Worm (Caenorhabditis elegans): ENCODE results near the gene F55G7.5.

F55G7.5 gene

ce11 chrX:11957246-11957645 lies 18.5 kb upstream of the F55G7.5 start, which contains the start of gene T08D10.5:
T08D10.5 (plus strand) TSS chrX:11957546.
- no peak for TF ChIP-seq klf-2 (GFP tag; conservative IDR thresholded peaks at IDR 0.05)
- no peak for TF ChIP-seq tab-1 (GFP tag; IDR thresholded peaks at IDR 0.05)
- TF ChIP-seq cog-1 (tag; optimal IDR thresholded peaks at IDR 0.05): no peak
- no peak for TF ChIP-seq ztf-29 (GFP tag; IDR thresholded peaks at IDR 0.05)
- TF ChIP-seq med-1 (GFP tag; optimal IDR thresholded peaks at IDR 0.05; ENCODE audit: insufficient read depth): no peak
- TF ChIP-seq T22C8.4 (GFP tag; IDR thresholded peaks at IDR 0.05): no peak
- no peak for TF ChIP-seq ztf-23 (GFP tag; IDR thresholded peaks at IDR 0.05)
- no peak for TF ChIP-seq flt-1 (GFP tag; IDR thresholded peaks at IDR 0.05)
- TF ChIP-seq ref-1 (GFP tag; conservative IDR thresholded peaks at IDR 0.05): no peak

- no peak for TF ChIP-seq T22C8.4 (GFP tag; IDR thresholded peaks at IDR 0.05)
- no peak for TF ChIP-seq ztf-23 (GFP tag; IDR thresholded peaks at IDR 0.05)
- no peak for TF ChIP-seq ztf-29 (GFP tag; IDR thresholded peaks at IDR 0.05)
- no peak for TF ChIP-seq cog-1 (tag; optimal IDR thresholded peaks at IDR 0.05)
- TF ChIP-seq ref-1 (GFP tag; conservative IDR thresholded peaks at IDR 0.05): no peak
- TF ChIP-seq flt-1 (GFP tag; IDR thresholded peaks at IDR 0.05): no peak
- no peak for TF ChIP-seq klf-2 (GFP tag; conservative IDR thresholded peaks at IDR 0.05)
- TF ChIP-seq med-1 (GFP tag; optimal IDR thresholded peaks at IDR 0.05; ENCODE audit: insufficient read depth): no peak
- TF ChIP-seq tab-1 (GFP tag; IDR thresholded peaks at IDR 0.05): no peak
These were observed 16.4 kb upstream of the F55G7.5 start, which contains the start of gene T08D10.3 for ce11 chrX:11955125-11955524. T08D10.3 (plus strand) TSS chrX:11955425.

ce11 chrX:11953229-11953628 lies 14.5 kb upstream of the F55G7.5 start, which contains the start of gene T08D10.4:
T08D10.4 (minus strand) TSS chrX:11953329.
- TF ChIP-seq klf-2 (GFP tag; conservative IDR thresholded peaks at IDR 0.05) (no peak), med-1 (GFP tag; optimal IDR thresholded peaks at IDR 0.05; ENCODE audit: insufficient read depth) (no peak), ref-1 (GFP tag; conservative IDR thresholded peaks at IDR 0.05) (no peak), ztf-23 (GFP tag; IDR thresholded peaks at IDR 0.05) (no peak), tab-1 (GFP tag; IDR thresholded peaks at IDR 0.05) (no peak), ztf-29 (GFP tag; IDR thresholded peaks at IDR 0.05) (no peak), flt-1 (GFP tag; IDR thresholded peaks at IDR 0.05) (no peak), cog-1 (tag; optimal IDR thresholded peaks at IDR 0.05) (no peak), T22C8.4 (GFP tag; IDR thresholded peaks at IDR 0.05) (no peak)

ce11 chrX:11952129-11952528 lies 13.4 kb upstream of the F55G7.5 start:
- TF ChIP-seq T22C8.4 (GFP tag; IDR thresholded peaks at IDR 0.05) (no peak), klf-2 (GFP tag; conservative IDR thresholded peaks at IDR 0.05) (no peak)

ce11 chrX:11948184-11948894 lies 9.6 kb upstream of the F55G7.5 start, which contains the start of gene lsd-1:
lsd-1 (plus strand) TSS chrX:11948844.
- TF ChIP-seq med-1 (GFP tag; optimal IDR thresholded peaks at IDR 0.05; ENCODE audit: insufficient read depth): no peak
- TF ChIP-seq tab-1 (GFP tag; IDR thresholded peaks at IDR 0.05): no peak
- TF ChIP-seq ztf-23 (GFP tag; IDR thresholded peaks at IDR 0.05): no peak
- TF ChIP-seq ztf-29 (GFP tag; IDR thresholded peaks at IDR 0.05): no peak
- TF ChIP-seq cog-1 (tag; optimal IDR thresholded peaks at IDR 0.05): no peak
- TF ChIP-seq klf-2 (GFP tag; conservative IDR thresholded peaks at IDR 0.05): no peak
- TF ChIP-seq T22C8.4 (GFP tag; IDR thresholded peaks at IDR 0.05): no peak
- TF ChIP-seq flt-1 (GFP tag; IDR thresholded peaks at IDR 0.05): no peak
- TF ChIP-seq ref-1 (GFP tag; conservative IDR thresholded peaks at IDR 0.05): no peak

- TF ChIP-seq T22C8.4 (GFP tag; IDR thresholded peaks at IDR 0.05) (peak; percentile 78), ztf-23 (GFP tag; IDR thresholded peaks at IDR 0.05) (no peak), cog-1 (tag; optimal IDR thresholded peaks at IDR 0.05) (peak; percentile 32)
These were observed 8.2 kb upstream of the F55G7.5 start, which contains the start of gene nfya-1 for ce11 chrX:11946788-11947463. nfya-1 (minus strand) TSS chrX:11946838.

ce11 chrX:11941951-11942350 lies 3.2 kb upstream of the F55G7.5 start, which contains the start of gene F55G7.3:
F55G7.3 (minus strand) TSS chrX:11942051.
- no peak for TF ChIP-seq ref-1 (GFP tag; conservative IDR thresholded peaks at IDR 0.05)
- no peak for TF ChIP-seq med-1 (GFP tag; optimal IDR thresholded peaks at IDR 0.05; ENCODE audit: insufficient read depth)
- TF ChIP-seq ztf-29 (GFP tag; IDR thresholded peaks at IDR 0.05): no peak
- no peak for TF ChIP-seq klf-2 (GFP tag; conservative IDR thresholded peaks at IDR 0.05)
- TF ChIP-seq tab-1 (GFP tag; IDR thresholded peaks at IDR 0.05): no peak
- no peak for TF ChIP-seq flt-1 (GFP tag; IDR thresholded peaks at IDR 0.05)
- TF ChIP-seq cog-1 (tag; optimal IDR thresholded peaks at IDR 0.05): no peak
- no peak for TF ChIP-seq T22C8.4 (GFP tag; IDR thresholded peaks at IDR 0.05)
- TF ChIP-seq ztf-23 (GFP tag; IDR thresholded peaks at IDR 0.05): no peak

ce11 chrX:11937343-11937935 lies 1.3 kb downstream of the F55G7.5 start:
- TF ChIP-seq ref-1 (GFP tag; conservative IDR thresholded peaks at IDR 0.05) (peak; percentile 48), tab-1 (GFP tag; IDR thresholded peaks at IDR 0.05) (peak; percentile 74; the same call in 1 of the 2 replicates), ztf-23 (GFP tag; IDR thresholded peaks at IDR 0.05) (peak; percentile 86), flt-1 (GFP tag; IDR thresholded peaks at IDR 0.05) (peak; percentile 90), cog-1 (tag; optimal IDR thresholded peaks at IDR 0.05) (peak; percentile 95), klf-2 (GFP tag; conservative IDR thresholded peaks at IDR 0.05) (peak; percentile 67), T22C8.4 (GFP tag; IDR thresholded peaks at IDR 0.05) (peak; percentile 100), ztf-29 (GFP tag; IDR thresholded peaks at IDR 0.05) (no peak), med-1 (GFP tag; optimal IDR thresholded peaks at IDR 0.05; ENCODE audit: insufficient read depth) (peak; percentile 64)

- peak; percentile 79 for TF ChIP-seq klf-2 (GFP tag; conservative IDR thresholded peaks at IDR 0.05)
- peak; percentile 90 for TF ChIP-seq tab-1 (GFP tag; IDR thresholded peaks at IDR 0.05)
- TF ChIP-seq T22C8.4 (GFP tag; IDR thresholded peaks at IDR 0.05): peak; percentile 63; the same call in 1 of the 2 replicates
- TF ChIP-seq cog-1 (tag; optimal IDR thresholded peaks at IDR 0.05): peak; percentile 69
- TF ChIP-seq ref-1 (GFP tag; conservative IDR thresholded peaks at IDR 0.05): peak; percentile 72
- 0 out of 2 replicates have a peak, but pooled peaks have one; percentile 58 for TF ChIP-seq ztf-29 (GFP tag; IDR thresholded peaks at IDR 0.05)
- TF ChIP-seq ztf-23 (GFP tag; IDR thresholded peaks at IDR 0.05): peak; percentile 85
- TF ChIP-seq flt-1 (GFP tag; IDR thresholded peaks at IDR 0.05): peak; percentile 92
- TF ChIP-seq med-1 (GFP tag; optimal IDR thresholded peaks at IDR 0.05; ENCODE audit: insufficient read depth): peak; percentile 41
These were observed 3.8 kb downstream of the F55G7.5 start for ce11 chrX:11934933-11935332.

All from whole organism, midembryonic.